Fruit fly (Drosophila melanogaster): ENCODE data around the gene CG17564.

CG17564 gene

dm6 chr2L:19324737-19325136 is 25.0 kb upstream of the CG17564 start:
- TF ChIP-seq ttk (optimal IDR thresholded peaks at IDR 0.05) (no peak), psq (optimal IDR thresholded peaks at IDR 0.05) (no peak), Sin3A (optimal IDR thresholded peaks at IDR 0.05) (no peak), insv (optimal IDR thresholded peaks at IDR 0.05) (no peak), Myc (optimal IDR thresholded peaks at IDR 0.05) (no peak), h (optimal IDR thresholded peaks at IDR 0.05) (no peak)

- no peak for TF ChIP-seq ttk (optimal IDR thresholded peaks at IDR 0.05)
- no peak for TF ChIP-seq psq (optimal IDR thresholded peaks at IDR 0.05)
- TF ChIP-seq Myc (optimal IDR thresholded peaks at IDR 0.05) = no peak
- no peak for TF ChIP-seq h (optimal IDR thresholded peaks at IDR 0.05)
- no peak for TF ChIP-seq Sin3A (optimal IDR thresholded peaks at IDR 0.05)
Observed at dm6 chr2L:19323530-19324023, 23.8 kb upstream of the CG17564 start.

dm6 chr2L:19322744-19323143 is 23.0 kb upstream of the CG17564 start:
- no peak for TF ChIP-seq h (optimal IDR thresholded peaks at IDR 0.05)
- no peak for TF ChIP-seq ttk (optimal IDR thresholded peaks at IDR 0.05)
- TF ChIP-seq psq (optimal IDR thresholded peaks at IDR 0.05) = no peak
- TF ChIP-seq Myc (optimal IDR thresholded peaks at IDR 0.05) = no peak
- no peak for TF ChIP-seq Sin3A (optimal IDR thresholded peaks at IDR 0.05)
- no peak for TF ChIP-seq insv (optimal IDR thresholded peaks at IDR 0.05)

dm6 chr2L:19320787-19321593 is 21.3 kb upstream of the CG17564 start:
- no peak for TF ChIP-seq psq (optimal IDR thresholded peaks at IDR 0.05)
- no peak for TF ChIP-seq Myc (optimal IDR thresholded peaks at IDR 0.05)
- no peak for TF ChIP-seq h (optimal IDR thresholded peaks at IDR 0.05)
- TF ChIP-seq Sin3A (optimal IDR thresholded peaks at IDR 0.05) = no peak
- TF ChIP-seq ttk (optimal IDR thresholded peaks at IDR 0.05) = no peak
- TF ChIP-seq insv (optimal IDR thresholded peaks at IDR 0.05) = no peak

- TF ChIP-seq h (optimal IDR thresholded peaks at IDR 0.05) (no peak), Sin3A (optimal IDR thresholded peaks at IDR 0.05) (no peak), insv (optimal IDR thresholded peaks at IDR 0.05) (no peak), Myc (optimal IDR thresholded peaks at IDR 0.05) (no peak), psq (optimal IDR thresholded peaks at IDR 0.05) (no peak), ttk (optimal IDR thresholded peaks at IDR 0.05) (no peak)
Observed at dm6 chr2L:19319334-19319733, 19.6 kb upstream of the CG17564 start.

dm6 chr2L:19317778-19318177 is 18.0 kb upstream of the CG17564 start:
- TF ChIP-seq Myc (optimal IDR thresholded peaks at IDR 0.05) (no peak), ttk (optimal IDR thresholded peaks at IDR 0.05) (no peak), insv (optimal IDR thresholded peaks at IDR 0.05) (no peak), h (optimal IDR thresholded peaks at IDR 0.05) (no peak), psq (optimal IDR thresholded peaks at IDR 0.05) (no peak), Sin3A (optimal IDR thresholded peaks at IDR 0.05) (no peak)

dm6 chr2L:19314589-19314988 is 14.9 kb upstream of the CG17564 start:
- TF ChIP-seq psq (optimal IDR thresholded peaks at IDR 0.05) (no peak), Sin3A (optimal IDR thresholded peaks at IDR 0.05) (no peak), Myc (optimal IDR thresholded peaks at IDR 0.05) (no peak), h (optimal IDR thresholded peaks at IDR 0.05) (no peak), insv (optimal IDR thresholded peaks at IDR 0.05) (no peak), ttk (optimal IDR thresholded peaks at IDR 0.05) (no peak)

- no peak for TF ChIP-seq Myc (optimal IDR thresholded peaks at IDR 0.05)
- no peak for TF ChIP-seq insv (optimal IDR thresholded peaks at IDR 0.05)
- no peak for TF ChIP-seq psq (optimal IDR thresholded peaks at IDR 0.05)
- no peak for TF ChIP-seq ttk (optimal IDR thresholded peaks at IDR 0.05)
- no peak for TF ChIP-seq h (optimal IDR thresholded peaks at IDR 0.05)
- TF ChIP-seq Sin3A (optimal IDR thresholded peaks at IDR 0.05) = no peak
Observed at dm6 chr2L:19313442-19313841, 13.7 kb upstream of the CG17564 start.

dm6 chr2L:19307641-19308040 is 7.9 kb upstream of the CG17564 start:
- TF ChIP-seq Sin3A (optimal IDR thresholded peaks at IDR 0.05) (no peak), insv (optimal IDR thresholded peaks at IDR 0.05) (no peak), h (optimal IDR thresholded peaks at IDR 0.05) (no peak), psq (optimal IDR thresholded peaks at IDR 0.05) (no peak), Myc (optimal IDR thresholded peaks at IDR 0.05) (no peak), ttk (optimal IDR thresholded peaks at IDR 0.05) (no peak)

- TF ChIP-seq h (optimal IDR thresholded peaks at IDR 0.05) (no peak), ttk (optimal IDR thresholded peaks at IDR 0.05) (no peak), psq (optimal IDR thresholded peaks at IDR 0.05) (no peak), insv (optimal IDR thresholded peaks at IDR 0.05) (no peak), Myc (optimal IDR thresholded peaks at IDR 0.05) (no peak), Sin3A (optimal IDR thresholded peaks at IDR 0.05) (no peak)
Observed at dm6 chr2L:19296765-19297164, 3.0 kb downstream of the CG17564 start.

- TF ChIP-seq Myc (optimal IDR thresholded peaks at IDR 0.05) = no peak
- TF ChIP-seq Sin3A (optimal IDR thresholded peaks at IDR 0.05) = no peak
- no peak for TF ChIP-seq h (optimal IDR thresholded peaks at IDR 0.05)
- TF ChIP-seq insv (optimal IDR thresholded peaks at IDR 0.05) = no peak
- no peak for TF ChIP-seq ttk (optimal IDR thresholded peaks at IDR 0.05)
- TF ChIP-seq psq (optimal IDR thresholded peaks at IDR 0.05) = no peak
Observed at dm6 chr2L:19285507-19285906, 14.2 kb downstream of the CG17564 start.

dm6 chr2L:19270686-19271085 is 29.0 kb downstream of the CG17564 start:
- no peak for TF ChIP-seq Myc (optimal IDR thresholded peaks at IDR 0.05)

- TF ChIP-seq psq (optimal IDR thresholded peaks at IDR 0.05) (no peak), ttk (optimal IDR thresholded peaks at IDR 0.05) (no peak), h (optimal IDR thresholded peaks at IDR 0.05) (no peak), Sin3A (optimal IDR thresholded peaks at IDR 0.05) (no peak), insv (optimal IDR thresholded peaks at IDR 0.05) (no peak), Myc (optimal IDR thresholded peaks at IDR 0.05) (no peak)
Observed at dm6 chr2L:19263516-19263915, 36.2 kb downstream of the CG17564 start.
